Worm (Caenorhabditis elegans) whole organism, L3 larva: ENCODE measurements around the gene unc-93.

Source experiments
- elt-3 ChIP-seq, 3 experiments: fragments of 150-350 bp in 1 of 3; sonication (generic microtip) in 2 of 3; optimal IDR thresholded peaks; 2 replicates in 2 of 3; 4 replicates in 1 of 3; lab custom pipeline; 2014 to 2017; ENCODE audit warnings: missing biosample characterization in 3 of 3, missing genetic modification characterization in 3 of 3
- lin-15B ChIP-seq: fragments of 150-350 bp; optimal IDR thresholded peaks from 2 replicates; lab custom pipeline; 2014; ENCODE audit warnings: missing biosample characterization, missing genetic modification characterization
- nhr-28 ChIP-seq: fragments of 150-350 bp; optimal IDR thresholded peaks from 2 replicates; lab custom pipeline; 2014; ENCODE audit warnings: missing biosample characterization, missing genetic modification characterization
- nhr-67 ChIP-seq: fragments of 150-350 bp; optimal IDR thresholded peaks from 2 replicates; lab custom pipeline; 2014; ENCODE audit warnings: missing biosample characterization, missing genetic modification characterization
- pqm-1 ChIP-seq: fragments of 150-350 bp; optimal IDR thresholded peaks from 2 replicates; lab custom pipeline; 2017; ENCODE audit warnings: missing biosample characterization, missing genetic modification characterization, inconsistent platforms
- skn-1 ChIP-seq: fragments of 150-350 bp; optimal IDR thresholded peaks from 2 replicates; lab custom pipeline; 2014; ENCODE audit warnings: missing biosample characterization, missing genetic modification characterization

DNA sequence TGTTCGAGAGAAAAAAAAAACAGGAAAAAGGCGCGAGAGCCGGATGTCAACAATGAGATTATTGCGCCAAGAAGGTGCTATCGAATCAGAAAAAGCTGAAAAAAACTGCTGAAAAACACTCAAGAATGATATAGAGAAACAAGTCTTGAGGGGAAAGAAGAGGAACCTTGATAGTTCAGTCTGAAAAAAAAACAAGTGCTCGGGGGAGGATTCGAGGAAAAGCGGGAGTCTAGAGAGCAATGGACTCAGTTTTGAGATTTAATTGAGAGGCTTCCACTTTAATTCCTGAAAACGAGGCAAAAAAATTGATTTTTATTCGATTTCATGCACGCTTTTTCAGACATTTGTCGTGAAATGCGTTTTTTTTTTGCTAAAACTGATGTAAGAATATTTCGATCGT lies 50.4 kb downstream of the unc-93 start, which contains the start of gene npr-15:
- TF ChIP-seq pqm-1 (tag; lab: Kevin White, UChicago): no peak
- TF ChIP-seq skn-1 (tag; lab: Kevin White, UChicago): no peak
- TF ChIP-seq elt-3 (tag; optimal IDR thresholded peaks at IDR 0.05; lab: Kevin White, UChicago): no peak
- TF ChIP-seq nhr-28: no peak
- TF ChIP-seq lin-15B (tag; lab: Kevin White, UChicago): no peak
- no peak for TF ChIP-seq nhr-67 (tag; lab: Kevin White, UChicago)
